Fruit fly (Drosophila melanogaster): ENCODE measurements around the gene fuss.
A peak's percentile ranks its signal among the peaks of the same experiment; 100 is the strongest.

The fuss gene

DNA sequence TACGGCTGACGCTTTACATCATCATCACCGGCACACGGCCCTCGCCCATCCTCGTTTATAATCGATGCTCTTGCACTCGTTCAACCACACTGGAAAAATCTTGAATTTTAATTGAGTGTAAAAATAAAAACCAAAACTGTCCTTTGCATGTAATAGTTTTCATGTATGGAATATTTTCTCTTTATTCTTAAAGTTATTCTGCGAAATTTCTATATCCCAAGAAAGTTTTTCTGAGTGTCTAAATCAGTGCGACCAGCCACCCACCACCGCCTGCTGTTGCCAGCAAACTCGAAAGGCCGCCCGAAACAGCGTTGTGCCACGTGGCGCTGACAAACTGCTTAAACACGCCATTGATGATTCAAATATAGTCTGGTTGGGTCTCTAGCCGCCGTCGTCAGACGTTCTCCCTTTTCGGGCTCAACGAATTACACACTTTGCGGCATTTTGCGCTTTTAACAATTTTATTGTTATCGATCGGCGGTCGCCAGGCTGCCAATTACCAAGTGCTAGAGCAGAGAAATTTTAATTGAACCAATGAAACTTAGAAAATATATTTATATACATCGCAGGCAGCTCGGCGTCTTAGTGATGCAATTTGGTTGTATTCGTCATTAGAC is 4.6 kb upstream of the fuss start (continued):
- no peak for TF ChIP-seq D (optimal IDR thresholded peaks at IDR 0.05)
- TF ChIP-seq D (GFP tag; optimal IDR thresholded peaks at IDR 0.05) = peak; percentile 76
- peak; percentile 78 for TF ChIP-seq CG15601 (tag; optimal IDR thresholded peaks at IDR 0.05)
- peak; percentile 79 for TF ChIP-seq az2 (GFP tag; optimal IDR thresholded peaks at IDR 0.05)
- peak; percentile 81 for TF ChIP-seq CG8388 (GFP tag; optimal IDR thresholded peaks at IDR 0.05)
- TF ChIP-seq salm (tag; optimal IDR thresholded peaks at IDR 0.05) = peak; percentile 21
- no peak; the same call in 1 of the 2 replicates for TF ChIP-seq Ptx1 (GFP tag; IDR thresholded peaks at IDR 0.05)
- peak; percentile 44 for TF ChIP-seq CG8290 (GFP tag; optimal IDR thresholded peaks at IDR 0.05)
- TF ChIP-seq CG8290 (tag; optimal IDR thresholded peaks at IDR 0.05) = peak in 1 of 2 experiments; percentile 60
- no peak for TF ChIP-seq CG11085 (GFP tag; IDR thresholded peaks at IDR 0.05)
- TF ChIP-seq peb (GFP tag; IDR thresholded peaks at IDR 0.05) = peak; percentile 66; the same call in 1 of the 2 replicates
- TF ChIP-seq CG11456 (GFP tag; IDR thresholded peaks at IDR 0.05) = no peak
- TF ChIP-seq lbe (GFP tag; optimal IDR thresholded peaks at IDR 0.05) = no peak
- peak; percentile 78 for TF ChIP-seq CG12769 (tag; optimal IDR thresholded peaks at IDR 0.05)
- TF ChIP-seq pfk (GFP tag; optimal IDR thresholded peaks at IDR 0.05) = no peak
- TF ChIP-seq chinmo (GFP tag; IDR thresholded peaks at IDR 0.05; ENCODE audit: partially characterized antibody) = 0 out of 4 replicates have a peak, but pooled peaks have one; percentile 20
- TF ChIP-seq sc (optimal IDR thresholded peaks at IDR 0.05) = no peak
- TF ChIP-seq sc (GFP tag; optimal IDR thresholded peaks at IDR 0.05) = peak; percentile 72
- peak; percentile 77 for TF ChIP-seq CG1603 (tag; optimal IDR thresholded peaks at IDR 0.05)
- peak in 1 of 2 experiments; percentile 64 for TF ChIP-seq eve (GFP tag; optimal IDR thresholded peaks at IDR 0.05)
- peak; percentile 57 for TF ChIP-seq pb (GFP tag; optimal IDR thresholded peaks at IDR 0.05)
- peak; percentile 72 for TF ChIP-seq CG3065 (GFP tag; optimal IDR thresholded peaks at IDR 0.05)
- TF ChIP-seq CG17612 (GFP tag; IDR thresholded peaks at IDR 0.05) = no peak
- TF ChIP-seq CHES-1-like (GFP tag; optimal IDR thresholded peaks at IDR 0.05) = peak; percentile 48
- TF ChIP-seq CG14710 (tag; optimal IDR thresholded peaks at IDR 0.05) = peak; percentile 71
- TF ChIP-seq CG3163 (GFP tag; optimal IDR thresholded peaks at IDR 0.05) = peak; percentile 51
- no peak for TF ChIP-seq CG4404 (GFP tag; IDR thresholded peaks at IDR 0.05)
- no peak for TF ChIP-seq insv (GFP tag; optimal IDR thresholded peaks at IDR 0.05)
- no peak for TF ChIP-seq Elba2 (GFP tag; optimal IDR thresholded peaks at IDR 0.05)
- no peak for TF ChIP-seq Abd-B (GFP tag; optimal IDR thresholded peaks at IDR 0.05)
- no peak for TF ChIP-seq zfh2 (GFP tag; optimal IDR thresholded peaks at IDR 0.05)
- TF ChIP-seq CG15269 (tag; optimal IDR thresholded peaks at IDR 0.05) = no peak
- TF ChIP-seq CG43689 (GFP tag; IDR thresholded peaks at IDR 0.05) = no peak
- no peak for TF ChIP-seq CG30431 (GFP tag; optimal IDR thresholded peaks at IDR 0.05)
- peak; percentile 13 for TF ChIP-seq CG10431 (GFP tag; optimal IDR thresholded peaks at IDR 0.05)
- peak; percentile 8 for TF ChIP-seq CG4282 (GFP tag; optimal IDR thresholded peaks at IDR 0.05)
- peak; percentile 27 for TF ChIP-seq Sry-δ (GFP tag; optimal IDR thresholded peaks at IDR 0.05)
- TF ChIP-seq CG34422 (GFP tag; IDR thresholded peaks at IDR 0.05) = no peak
- peak in 1 of 3 experiments; percentile 70 for TF ChIP-seq lola (GFP tag; optimal IDR thresholded peaks at IDR 0.05)
- TF ChIP-seq klu (GFP tag; IDR thresholded peaks at IDR 0.05) = no peak
- peak; percentile 52 for TF ChIP-seq CG16815 (GFP tag; optimal IDR thresholded peaks at IDR 0.05)
- peak; percentile 62 for TF ChIP-seq CG13296 (GFP tag; optimal IDR thresholded peaks at IDR 0.05)
- peak; percentile 81 for TF ChIP-seq CG16863 (GFP tag; optimal IDR thresholded peaks at IDR 0.05)
- TF ChIP-seq pho (GFP tag; optimal IDR thresholded peaks at IDR 0.05) = no peak
- no peak; the same call in 1 of the 2 replicates for TF ChIP-seq ttk (GFP tag; IDR thresholded peaks at IDR 0.05)
- TF ChIP-seq sna (GFP tag; IDR thresholded peaks at IDR 0.05; ENCODE audit: partially characterized antibody) = no peak
- TF ChIP-seq vnd (GFP tag; IDR thresholded peaks at IDR 0.05; ENCODE audit: partially characterized antibody) = no peak
- peak; percentile 71; the same call in 2 of the 3 replicates for TF ChIP-seq CG2889 (GFP tag; IDR thresholded peaks at IDR 0.05)
- TF ChIP-seq hth (optimal IDR thresholded peaks at IDR 0.05) = no peak
- TF ChIP-seq sim (GFP tag; IDR thresholded peaks at IDR 0.05) = peak; percentile 81
- peak; percentile 81 for TF ChIP-seq zf30C (GFP tag; optimal IDR thresholded peaks at IDR 0.05)
